Worm (Caenorhabditis elegans) whole organism, young adult: ENCODE results near the gene F41B5.12.

Experiments used
- B0019.2 ChIP-seq: fragments of 200-800 bp; sonication (Bioruptor generic); conservative IDR thresholded peaks from 2 replicates; pipeline ENCODE4 v1.3.6; 2022; ENCODE audit warnings: missing genetic modification reagents, missing genetic modification characterization, missing compliant biosample characterization
- D2030.7 ChIP-seq: fragments of 200-800 bp; sonication (Bioruptor generic); IDR thresholded peaks from 2 replicates; pipeline ENCODE4 v1.3.6; 2022; ENCODE audit warnings: missing genetic modification reagents, missing genetic modification characterization, missing compliant biosample characterization
- F23B12.7 ChIP-seq: sonication (generic microtip); optimal IDR thresholded peaks from 2 replicates; lab custom pipeline; 2017; ENCODE audit warnings: missing genetic modification characterization, mild to moderate bottlenecking, missing compliant biosample characterization, antibody characterized with exemption, moderate library complexity; ENCODE audit not compliant: insufficient read depth
- Y53G8AR.9 ChIP-seq: fragments of 200-800 bp; sonication (Bioruptor generic); conservative IDR thresholded peaks from 2 replicates; pipeline ENCODE4 v1.3.6; 2022; ENCODE audit warnings: missing genetic modification reagents, missing genetic modification characterization, missing compliant biosample characterization
- Y95B8A.8 ChIP-seq: fragments of 200-800 bp; sonication (Bioruptor generic); IDR thresholded peaks from 2 replicates; pipeline ENCODE4 v1.3.6; 2022; ENCODE audit warnings: missing genetic modification reagents, missing genetic modification characterization, missing compliant biosample characterization
- aptf-2 ChIP-seq: fragments of 200-800 bp; sonication (Bioruptor generic); conservative IDR thresholded peaks from 2 replicates; pipeline ENCODE4 v1.3.6; 2022; ENCODE audit warnings: missing genetic modification reagents, missing genetic modification characterization, missing compliant biosample characterization
- atf-7 ChIP-seq: sonication (generic microtip); optimal IDR thresholded peaks from 2 replicates; lab custom pipeline; 2017; ENCODE audit warnings: mild to moderate bottlenecking, missing genetic modification characterization, missing compliant biosample characterization
- athp-1 ChIP-seq: sonication (generic microtip); optimal IDR thresholded peaks from 2 replicates; lab custom pipeline; 2017; ENCODE audit warnings: mild to moderate bottlenecking, missing genetic modification characterization, missing compliant biosample characterization
- attf-5 ChIP-seq: fragments of 200-800 bp; sonication (Bioruptor generic); optimal IDR thresholded peaks from 2 replicates; lab custom pipeline; 2018; ENCODE audit warnings: mild to moderate bottlenecking, missing genetic modification characterization, missing compliant biosample characterization
- cebp-1 ChIP-seq, 2 experiments: fragments of 200-800 bp in 1 of 2; sonication (Bioruptor generic) in 1 of 2; sonication (generic microtip) in 1 of 2; IDR thresholded peaks in 1 of 2; optimal IDR thresholded peaks in 1 of 2; 2 replicates each; pipeline versions ENCODE4 v1.3.6 to Lab custom; 2017 to 2022; ENCODE audit warnings: missing compliant biosample characterization in 2 of 2, missing genetic modification characterization in 2 of 2, mild to moderate bottlenecking in 1 of 2, missing genetic modification reagents in 1 of 2, moderate library complexity in 1 of 2
- ceh-79 ChIP-seq: sonication (generic microtip); optimal IDR thresholded peaks from 2 replicates; lab custom pipeline; 2017; ENCODE audit warnings: mild to moderate bottlenecking, missing genetic modification characterization, missing compliant biosample characterization
- ceh-91 ChIP-seq: fragments of 200-800 bp; sonication (Bioruptor generic); IDR thresholded peaks from 2 replicates; pipeline ENCODE4 v1.3.6; 2022; ENCODE audit warnings: missing genetic modification reagents, missing genetic modification characterization, missing compliant biosample characterization
- die-1 ChIP-seq: sonication (generic microtip); optimal IDR thresholded peaks from 2 replicates; lab custom pipeline; 2016; ENCODE audit warnings: missing genotype, mild to moderate bottlenecking, missing genetic modification characterization, missing compliant biosample characterization
- dox-1 ChIP-seq: fragments of 200-800 bp; sonication (Bioruptor generic); IDR thresholded peaks from 2 replicates; pipeline ENCODE4 v1.3.6; 2022; ENCODE audit warnings: missing genetic modification reagents, missing genetic modification characterization, missing compliant biosample characterization
- dpff-1 ChIP-seq: sonication (generic microtip); optimal IDR thresholded peaks from 2 replicates; lab custom pipeline; 2017; ENCODE audit warnings: mild to moderate bottlenecking, missing genetic modification characterization, missing compliant biosample characterization
- hmg-1.2 ChIP-seq: fragments of 200-800 bp; sonication (Bioruptor generic); IDR thresholded peaks from 2 replicates; pipeline ENCODE4 v1.3.6; 2022; ENCODE audit warnings: missing genetic modification reagents, missing genetic modification characterization, missing compliant biosample characterization
- hmg-20 ChIP-seq: fragments of 200-800 bp; sonication (Bioruptor generic); IDR thresholded peaks from 2 replicates; pipeline ENCODE4 v1.3.6; 2022; ENCODE audit warnings: missing genetic modification reagents, missing genetic modification characterization, missing compliant biosample characterization
- hrde-1 ChIP-seq: sonication (generic microtip); optimal IDR thresholded peaks from 2 replicates; lab custom pipeline; 2016; ENCODE audit warnings: missing genetic modification characterization, mild to moderate bottlenecking, missing compliant biosample characterization, moderate library complexity, missing genotype, missing genetic modification reagents, borderline replicate concordance
- let-526 ChIP-seq: fragments of 200-800 bp; sonication (Bioruptor generic); IDR thresholded peaks from 2 replicates; pipeline ENCODE4 v1.3.6; 2022; ENCODE audit warnings: missing genetic modification reagents, missing genetic modification characterization, missing compliant biosample characterization
- madf-3 ChIP-seq: fragments of 200-800 bp; sonication (Bioruptor generic); IDR thresholded peaks from 2 replicates; pipeline ENCODE4 v1.3.6; 2022; ENCODE audit warnings: missing genetic modification reagents, missing genetic modification characterization, missing compliant biosample characterization
- mcd-1 ChIP-seq: fragments of 200-800 bp; sonication (Bioruptor generic); IDR thresholded peaks from 2 replicates; pipeline ENCODE4 v1.3.6; 2022; ENCODE audit warnings: missing genetic modification reagents, missing genetic modification characterization, missing compliant biosample characterization
- nhr-120 ChIP-seq: fragments of 200-800 bp; sonication (Bioruptor generic); IDR thresholded peaks from 2 replicates; pipeline ENCODE4 v1.3.6; 2022; ENCODE audit warnings: missing genetic modification characterization, missing compliant biosample characterization
- nhr-27 ChIP-seq: fragments of 200-800 bp; sonication (Bioruptor generic); optimal IDR thresholded peaks from 2 replicates; lab custom pipeline; 2018; ENCODE audit warnings: mild to moderate bottlenecking, missing genetic modification characterization, moderate library complexity, missing compliant biosample characterization
- nhr-80 ChIP-seq: sonication (generic microtip); optimal IDR thresholded peaks from 2 replicates; lab custom pipeline; 2016; ENCODE audit warnings: missing genetic modification characterization, missing compliant biosample characterization
- pha-4 ChIP-seq: fragments of 150-350 bp; sonication (generic microtip); optimal IDR thresholded peaks from 2 replicates; lab custom pipeline; 2014; ENCODE audit warnings: missing biosample characterization, missing genetic modification reagents, missing genetic modification characterization
- rcor-1 ChIP-seq: fragments of 200-800 bp; sonication (Bioruptor generic); IDR thresholded peaks from 2 replicates; pipeline ENCODE4 v1.3.6; 2022; ENCODE audit warnings: missing genetic modification reagents, missing genetic modification characterization, missing compliant biosample characterization
- rec-8 ChIP-seq, 2 experiments: sonication (generic microtip); optimal IDR thresholded peaks; 2 replicates each; lab custom pipeline; 2016; ENCODE audit warnings: mild to moderate bottlenecking in 2 of 2, missing genetic modification characterization in 2 of 2, missing genetic modification reagents in 2 of 2, missing genotype in 2 of 2, missing biosample characterization in 1 of 2, missing compliant biosample characterization in 1 of 2, moderate library complexity in 1 of 2
- unc-62 ChIP-seq: fragments of 150-350 bp; optimal IDR thresholded peaks from 2 replicates; lab custom pipeline; 2014; ENCODE audit warnings: missing biosample characterization, missing genetic modification reagents, missing genetic modification characterization
- zfh-2 ChIP-seq: fragments of 200-800 bp; sonication (Bioruptor generic); conservative IDR thresholded peaks from 2 replicates; pipeline ENCODE4 v1.3.6; 2022; ENCODE audit warnings: missing genetic modification reagents, missing genetic modification characterization, missing compliant biosample characterization

F41B5.12 gene

DNA sequence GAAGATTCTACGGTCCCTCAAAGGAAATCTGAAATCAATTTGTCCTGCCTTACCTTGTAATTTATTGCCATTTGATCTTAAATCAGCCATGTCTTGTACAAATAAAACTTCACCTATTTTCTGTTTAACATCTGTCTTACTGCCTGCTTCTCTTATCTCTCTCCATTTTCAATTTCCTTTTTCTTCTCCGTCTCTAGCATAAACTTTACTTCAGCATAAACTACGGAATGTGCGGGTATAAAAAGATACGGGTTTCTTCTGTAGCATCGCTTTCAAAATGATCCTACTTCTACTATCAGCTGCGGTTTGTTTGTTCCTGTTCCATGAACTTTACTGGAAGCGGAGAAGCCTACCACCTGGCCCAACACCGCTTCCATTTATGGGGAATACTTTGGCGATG lies 16.0 kb upstream of the F41B5.12 start, which contains the start of gene cyp-33C5:
Gene cyp-33C5, plus strand, starts transcription at position 254 of the 400 bp plus-strand sequence.
- TF ChIP-seq hrde-1 (tag; lab: Kevin White, UChicago) (no peak), ceh-79 (tag; lab: Kevin White, UChicago) (no peak), Y95B8A.8 (no peak), Y53G8AR.9 (GFP tag; lab: Robert Waterston, UW) (no peak), hmg-20 (GFP tag; lab: Robert Waterston, UW) (no peak), nhr-80 (tag; lab: Kevin White, UChicago) (peak; percentile 4), hmg-1.2 (GFP tag; lab: Robert Waterston, UW) (peak; percentile 80; the same call in 1 of the 2 replicates), aptf-2 (GFP tag; lab: Robert Waterston, UW) (no peak)

DNA sequence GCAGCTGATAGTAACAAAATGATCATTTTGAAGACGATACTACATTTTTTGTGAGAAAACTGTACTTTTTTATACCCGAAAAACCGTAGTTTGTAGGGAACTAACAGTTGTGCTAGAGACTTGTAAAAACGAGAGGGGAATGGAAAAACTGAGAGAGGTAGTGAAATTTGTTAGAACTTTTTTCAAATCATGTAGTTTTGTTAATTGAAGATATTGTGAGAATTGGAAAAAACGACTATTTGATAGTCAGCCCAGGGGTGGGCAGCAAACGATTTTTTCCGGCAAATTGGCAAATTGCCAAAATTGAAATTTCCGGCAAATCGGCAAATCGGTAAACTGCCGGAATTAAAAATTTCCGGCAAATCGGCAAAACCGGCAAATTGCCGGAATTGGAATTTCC lies 11.4 kb upstream of the F41B5.12 start, which contains the start of gene cyp-33C6:
Gene cyp-33C6, minus strand, starts transcription at position 101 of the 400 bp plus-strand sequence.
- TF ChIP-seq rec-8 (tag; optimal IDR thresholded peaks at IDR 0.05; lab: Kevin White, UChicago) (no peak), nhr-120 (GFP tag; lab: Robert Waterston, UW) (no peak), B0019.2 (GFP tag; lab: Robert Waterston, UW) (no peak), athp-1 (no peak), dpff-1 (tag; lab: Kevin White, UChicago) (no peak), atf-7 (no peak), Y53G8AR.9 (GFP tag; lab: Robert Waterston, UW) (no peak), ceh-91 (GFP tag; lab: Robert Waterston, UW) (no peak), rcor-1 (GFP tag; lab: Robert Waterston, UW) (no peak)

DNA sequence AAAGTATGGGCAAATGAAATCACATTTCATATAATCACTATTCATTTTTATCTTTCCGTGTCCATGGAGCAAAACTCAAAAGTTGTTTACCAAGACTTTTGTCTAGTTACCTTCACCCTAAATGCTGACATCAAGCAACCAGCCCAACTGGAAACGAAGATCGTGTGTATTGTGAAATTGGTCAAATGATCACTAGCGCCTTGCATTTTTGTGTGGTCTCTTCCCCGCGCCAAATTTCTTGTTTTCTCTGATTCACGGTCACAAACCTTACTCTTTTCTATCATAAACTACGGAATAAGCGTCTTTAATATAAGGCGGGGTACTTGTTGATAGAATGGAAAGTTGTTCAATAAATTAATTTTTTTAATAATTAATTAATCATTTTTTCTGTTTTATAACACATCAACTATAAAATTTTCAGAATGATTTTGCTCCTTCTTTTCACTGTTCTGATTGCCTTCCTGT lies 10.6 kb upstream of the F41B5.12 start, which contains the start of gene cyp-33C7:
Gene cyp-33C7, plus strand, starts transcription at position 415 of the 465 bp plus-strand sequence.
- 0 out of 2 replicates have a peak, but pooled peaks have one; percentile 11 for TF ChIP-seq mcd-1 (GFP tag; lab: Robert Waterston, UW)
- peak; percentile 56 for TF ChIP-seq attf-5 (GFP tag; lab: Kevin White, UChicago)
- peak; percentile 85 for TF ChIP-seq nhr-80 (tag; lab: Kevin White, UChicago)
- peak; percentile 62 for TF ChIP-seq pha-4
- peak; percentile 18; the same call in 1 of the 2 replicates for TF ChIP-seq hmg-1.2 (GFP tag; lab: Robert Waterston, UW)
- no peak for TF ChIP-seq nhr-27 (tag; lab: Kevin White, UChicago)
- TF ChIP-seq let-526 (GFP tag; lab: Robert Waterston, UW), result no peak
- TF ChIP-seq unc-62 (GFP tag; lab: Kevin White, UChicago), result peak; percentile 28
- TF ChIP-seq madf-3, result no peak
- TF ChIP-seq cebp-1 (GFP tag; IDR thresholded peaks at IDR 0.05; lab: Robert Waterston, UW), result peak; percentile 95
- TF ChIP-seq cebp-1 (tag; optimal IDR thresholded peaks at IDR 0.05; lab: Kevin White, UChicago), result peak; percentile 96
- TF ChIP-seq dox-1, result 0 out of 2 replicates have a peak, but pooled peaks have one; percentile 46
- TF ChIP-seq F23B12.7 (tag; lab: Kevin White, UChicago), result peak; percentile 9

DNA sequence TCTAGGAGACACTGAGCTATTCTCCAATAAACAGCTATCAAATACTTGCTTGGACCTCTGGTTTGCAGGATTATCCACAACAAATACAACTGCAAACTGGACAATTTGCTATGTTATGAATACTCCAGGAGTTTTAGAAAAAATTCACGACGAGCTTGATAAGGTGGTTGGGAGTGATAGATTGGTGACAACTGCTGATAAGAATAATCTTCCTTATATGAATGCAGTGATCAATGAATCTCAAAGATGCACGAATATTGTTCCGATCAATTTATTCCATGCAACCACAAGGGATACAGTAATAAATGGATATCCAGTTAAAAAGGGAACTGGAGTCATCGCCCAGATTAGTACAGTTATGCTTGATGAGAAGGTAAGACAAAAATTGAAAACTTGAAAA lies 9.0 kb upstream of the F41B5.12 start:
- TF ChIP-seq nhr-80 (tag; lab: Kevin White, UChicago), result peak; percentile 31
- no peak for TF ChIP-seq die-1

DNA sequence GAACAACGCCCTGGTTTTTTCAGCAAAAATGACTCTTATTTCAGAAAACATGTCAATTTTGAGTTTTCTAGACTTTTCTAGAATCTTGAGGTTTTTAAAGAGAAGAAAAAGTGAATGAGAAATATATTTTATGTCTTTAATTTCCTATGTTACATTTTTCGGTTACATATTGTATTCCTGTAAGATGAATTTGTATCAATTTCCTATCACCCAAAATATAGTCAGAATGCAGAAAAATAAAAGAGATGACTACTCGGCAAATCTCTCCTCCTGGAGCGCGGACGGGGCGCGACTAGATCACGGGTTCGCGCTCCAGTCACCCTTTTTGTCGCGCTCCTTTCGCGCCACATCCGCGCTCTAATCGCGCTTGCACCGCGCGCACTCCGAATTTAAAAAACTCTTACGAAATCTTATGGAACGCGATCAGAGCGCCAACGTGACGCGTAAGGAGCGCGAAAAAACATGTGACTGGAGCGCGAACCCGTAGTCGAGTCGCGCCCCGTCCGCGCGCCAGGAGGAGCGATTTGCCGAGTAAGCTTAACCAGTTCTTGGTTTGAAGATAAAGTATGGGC lies 6.1 kb upstream of the F41B5.12 start, which contains the start of gene str-253:
Gene str-253, minus strand, starts transcription at position 51 of the 572 bp plus-strand sequence.
- TF ChIP-seq D2030.7 (GFP tag; lab: Robert Waterston, UW), result no peak
- no peak for TF ChIP-seq cebp-1 (GFP tag; IDR thresholded peaks at IDR 0.05; lab: Robert Waterston, UW)
- TF ChIP-seq cebp-1 (tag; optimal IDR thresholded peaks at IDR 0.05; lab: Kevin White, UChicago), result peak; percentile 35
- peak; percentile 68 for TF ChIP-seq zfh-2 (GFP tag; lab: Robert Waterston, UW)
